Worm (Caenorhabditis elegans): ENCODE results near the gene srg-66.

The srg-66 gene

DNA sequence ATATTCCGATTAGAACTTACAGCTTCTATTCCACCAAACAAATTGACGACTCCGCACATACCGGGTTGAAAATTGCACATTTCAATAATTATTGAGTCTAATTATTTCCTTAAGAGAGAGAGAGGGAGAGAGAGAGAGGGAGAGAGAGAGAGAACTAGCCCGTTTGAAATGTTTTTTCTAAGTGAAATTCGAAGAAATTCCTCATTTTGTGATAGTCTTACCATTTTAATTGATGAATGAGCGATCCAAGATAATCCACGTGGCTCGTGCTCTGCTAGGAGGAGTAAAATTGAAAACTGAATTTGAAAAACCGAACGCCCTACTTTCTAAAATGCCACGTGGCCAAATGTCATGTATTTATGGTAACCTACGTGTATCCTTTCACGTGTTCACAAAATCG is 49.7 kb downstream of the srg-66 start, which contains the start of gene F08F3.8:
TSS of gene F08F3.8 (minus strand) at position 101 of the 400 bp plus-strand sequence.
- TF ChIP-seq zag-1 (tag; optimal IDR thresholded peaks at IDR 0.05) (no peak), ama-1 (optimal IDR thresholded peaks at IDR 0.05) (no peak), nhr-25 (tag; optimal IDR thresholded peaks at IDR 0.05) (no peak), ztf-11 (tag; optimal IDR thresholded peaks at IDR 0.05) (no peak), elt-3 (tag; optimal IDR thresholded peaks at IDR 0.05) (no peak), ZK546.5 (tag; optimal IDR thresholded peaks at IDR 0.05) (no peak), F13H6.1 (tag; optimal IDR thresholded peaks at IDR 0.05) (no peak), C34F6.9 (tag; optimal IDR thresholded peaks at IDR 0.05) (no peak), unc-62 (GFP tag; optimal IDR thresholded peaks at IDR 0.05) (no peak), fos-1 (tag; optimal IDR thresholded peaks at IDR 0.05) (no peak), sma-3 (GFP tag; optimal IDR thresholded peaks at IDR 0.05) (no peak), nhr-77 (tag; optimal IDR thresholded peaks at IDR 0.05) (no peak), nhr-10 (tag; optimal IDR thresholded peaks at IDR 0.05) (no peak), mbf-1 (tag; optimal IDR thresholded peaks at IDR 0.05) (no peak), R02D3.7 (tag; optimal IDR thresholded peaks at IDR 0.05) (no peak), nhr-12 (tag; optimal IDR thresholded peaks at IDR 0.05) (no peak), peb-1 (tag; optimal IDR thresholded peaks at IDR 0.05) (no peak), unc-55 (GFP tag; optimal IDR thresholded peaks at IDR 0.05) (no peak), ceh-16 (tag; optimal IDR thresholded peaks at IDR 0.05) (no peak), lin-39 (tag; optimal IDR thresholded peaks at IDR 0.05) (no peak)
